Fruit fly (Drosophila melanogaster): ENCODE data around the gene CG44008.

DNA sequence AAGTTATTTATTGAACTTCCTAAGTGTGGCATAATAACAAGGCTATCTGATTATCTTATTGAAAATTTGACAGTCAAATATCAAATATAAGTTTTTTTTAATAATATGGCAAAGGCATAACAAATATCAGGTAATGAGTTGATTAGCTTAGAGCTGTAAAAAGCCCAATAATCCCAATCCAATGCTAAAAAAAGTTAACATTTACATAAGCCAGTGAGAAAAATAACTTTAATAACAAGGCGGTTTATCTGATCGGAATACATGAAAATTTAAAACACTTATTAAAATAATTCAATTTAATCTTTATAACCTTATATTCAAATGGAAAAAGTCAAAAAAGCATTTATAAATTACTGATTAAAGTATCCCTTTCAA lies 33.9 kb downstream of the CG44008 start:
- no peak for TF ChIP-seq Ets21C (GFP tag; optimal IDR thresholded peaks at IDR 0.05)
- TF ChIP-seq CG3919 (GFP tag; optimal IDR thresholded peaks at IDR 0.05) = no peak
